Worm (Caenorhabditis elegans): ENCODE measurements around the gene T24A6.20.

T24A6.20 gene

ce11 chrV:3546517-3546916, 6.4 kb upstream of the T24A6.20 start, which contains the start of gene srbc-68:
Gene srbc-68 (minus strand): TSS chrV:3546617.
- TF ChIP-seq lin-39 (tag; optimal IDR thresholded peaks at IDR 0.05) (no peak), ceh-16 (tag; optimal IDR thresholded peaks at IDR 0.05) (no peak), skn-1 (tag; optimal IDR thresholded peaks at IDR 0.05) (no peak), nhr-12 (tag; optimal IDR thresholded peaks at IDR 0.05) (no peak), sma-9 (GFP tag; optimal IDR thresholded peaks at IDR 0.05) (no peak), sma-9 (tag; optimal IDR thresholded peaks at IDR 0.05) (no peak), snpc-4 (tag; optimal IDR thresholded peaks at IDR 0.05) (no peak), dmd-4 (tag; optimal IDR thresholded peaks at IDR 0.05) (no peak), ztf-11 (tag; optimal IDR thresholded peaks at IDR 0.05) (no peak), C34F6.9 (tag; optimal IDR thresholded peaks at IDR 0.05) (no peak)

- TF ChIP-seq aly-2 (tag; optimal IDR thresholded peaks at IDR 0.05): no peak
- no peak for TF ChIP-seq ztf-1 (GFP tag; conservative IDR thresholded peaks at IDR 0.05)
- TF ChIP-seq elt-3 (tag; optimal IDR thresholded peaks at IDR 0.05): no peak
- no peak for TF ChIP-seq snpc-4 (tag; optimal IDR thresholded peaks at IDR 0.05)
- TF ChIP-seq nhr-10 (tag; optimal IDR thresholded peaks at IDR 0.05): no peak
- TF ChIP-seq sma-3 (GFP tag; optimal IDR thresholded peaks at IDR 0.05): no peak
- TF ChIP-seq ztf-11 (tag; optimal IDR thresholded peaks at IDR 0.05): no peak
- no peak for TF ChIP-seq unc-39 (tag; optimal IDR thresholded peaks at IDR 0.05)
- no peak for TF ChIP-seq unc-55 (GFP tag; optimal IDR thresholded peaks at IDR 0.05)
- TF ChIP-seq sem-4 (tag; optimal IDR thresholded peaks at IDR 0.05): no peak
These were observed 4.1 kb upstream of the T24A6.20 start, which contains the start of gene srw-130 for ce11 chrV:3548798-3549197. Gene srw-130 (minus strand): TSS chrV:3548898.

ce11 chrV:3549553-3549952, 3.4 kb upstream of the T24A6.20 start, which contains the start of gene sri-21:
Gene sri-21 (plus strand): TSS chrV:3549853.
- TF ChIP-seq R02D3.7 (tag; optimal IDR thresholded peaks at IDR 0.05) (no peak), nhr-23 (tag; optimal IDR thresholded peaks at IDR 0.05) (no peak), nhr-77 (tag; optimal IDR thresholded peaks at IDR 0.05) (no peak), gmeb-1 (tag; optimal IDR thresholded peaks at IDR 0.05) (no peak), sma-3 (GFP tag; optimal IDR thresholded peaks at IDR 0.05) (no peak), zag-1 (tag; optimal IDR thresholded peaks at IDR 0.05) (no peak), unc-39 (tag; optimal IDR thresholded peaks at IDR 0.05) (no peak), elt-1 (tag; optimal IDR thresholded peaks at IDR 0.05) (no peak), sma-9 (GFP tag; optimal IDR thresholded peaks at IDR 0.05) (no peak), sma-9 (tag; optimal IDR thresholded peaks at IDR 0.05) (no peak), mbf-1 (tag; optimal IDR thresholded peaks at IDR 0.05) (no peak), C34F6.9 (tag; optimal IDR thresholded peaks at IDR 0.05) (no peak), lsy-2 (tag; optimal IDR thresholded peaks at IDR 0.05) (no peak), snpc-4 (tag; optimal IDR thresholded peaks at IDR 0.05) (no peak), ztf-4 (tag; optimal IDR thresholded peaks at IDR 0.05) (no peak)

- no peak for TF ChIP-seq mbf-1 (tag; optimal IDR thresholded peaks at IDR 0.05)
These were observed 1.2 kb upstream of the T24A6.20 start, which contains the start of gene grl-28 for ce11 chrV:3551765-3552164. Gene grl-28 (minus strand): TSS chrV:3551865.

ce11 chrV:3554869-3555268, 1.9 kb downstream of the T24A6.20 start, which contains the start of gene grl-29:
Gene grl-29 (minus strand): TSS chrV:3555236.
- no peak for TF ChIP-seq lin-11 (tag; optimal IDR thresholded peaks at IDR 0.05)

ce11 chrV:3555986-3556385, 3.1 kb downstream of the T24A6.20 start, which contains the start of gene grl-30:
Gene grl-30 (plus strand): TSS chrV:3556286.
- TF ChIP-seq crh-2 (tag; optimal IDR thresholded peaks at IDR 0.05): no peak
- TF ChIP-seq unc-62 (GFP tag; optimal IDR thresholded peaks at IDR 0.05): no peak
- no peak for TF ChIP-seq sem-4 (tag; optimal IDR thresholded peaks at IDR 0.05)
- TF ChIP-seq lin-11 (tag; optimal IDR thresholded peaks at IDR 0.05): no peak
- TF ChIP-seq mbf-1 (tag; optimal IDR thresholded peaks at IDR 0.05): no peak
- no peak for TF ChIP-seq F13H6.1 (tag; optimal IDR thresholded peaks at IDR 0.05)
- no peak for TF ChIP-seq nhr-23 (tag; optimal IDR thresholded peaks at IDR 0.05)
- TF ChIP-seq R02D3.7 (tag; optimal IDR thresholded peaks at IDR 0.05): no peak
- TF ChIP-seq nhr-129 (tag; optimal IDR thresholded peaks at IDR 0.05): no peak
- TF ChIP-seq ztf-4 (tag; optimal IDR thresholded peaks at IDR 0.05): no peak
- TF ChIP-seq nhr-6 (tag; optimal IDR thresholded peaks at IDR 0.05): no peak
- TF ChIP-seq skn-1 (tag; optimal IDR thresholded peaks at IDR 0.05): no peak
- no peak for TF ChIP-seq ceh-16 (tag; optimal IDR thresholded peaks at IDR 0.05)
- no peak for TF ChIP-seq elt-1 (tag; optimal IDR thresholded peaks at IDR 0.05)
- no peak for TF ChIP-seq nhr-237 (tag; optimal IDR thresholded peaks at IDR 0.05)
- TF ChIP-seq lsy-2 (tag; optimal IDR thresholded peaks at IDR 0.05): no peak
